Fruit fly (Drosophila melanogaster) whole organism, embryonic: ENCODE results near the gene CG43127.

Experiments
- CG10267 ChIP-seq: fragments of 200-800 bp; sonication (Bioruptor generic); optimal IDR thresholded peaks from 2 replicates; lab custom pipeline; 2018; ENCODE audit warnings: missing biosample characterization, mild to moderate bottlenecking, missing genetic modification characterization, moderate library complexity
- CG12744 ChIP-seq: fragments of 200-800 bp; sonication (Bioruptor generic); optimal IDR thresholded peaks from 2 replicates; lab custom pipeline; 2016; ENCODE audit warnings: missing biosample characterization, missing genetic modification characterization
- CG13894 ChIP-seq: fragments of 200-800 bp; sonication (Bioruptor generic); optimal IDR thresholded peaks from 3 replicates; lab custom pipeline; 2018; ENCODE audit warnings: missing biosample characterization, mild to moderate bottlenecking, missing genetic modification characterization, moderate library complexity
- CG17359 ChIP-seq: fragments of 200-800 bp; sonication (Bioruptor generic); optimal IDR thresholded peaks from 3 replicates; lab custom pipeline; 2018; ENCODE audit warnings: missing biosample characterization, mild to moderate bottlenecking, missing genetic modification characterization, moderate library complexity
- CG17829 ChIP-seq: fragments of 200-800 bp; optimal IDR thresholded peaks from 2 replicates; lab custom pipeline; 2019; ENCODE audit warnings: missing biosample characterization, mild to moderate bottlenecking, missing genetic modification characterization, moderate library complexity
- CG17912 ChIP-seq: fragments of 200-800 bp; sonication (Bioruptor generic); optimal IDR thresholded peaks from 2 replicates; lab custom pipeline; 2018; ENCODE audit warnings: missing biosample characterization, mild to moderate bottlenecking, missing genetic modification characterization
- CG1792 ChIP-seq: fragments of 200-800 bp; sonication (Bioruptor generic); optimal IDR thresholded peaks from 2 replicates; lab custom pipeline; 2016; ENCODE audit warnings: missing biosample characterization, missing genetic modification characterization
- CG18764 ChIP-seq: fragments of 200-800 bp; sonication (Bioruptor generic); optimal IDR thresholded peaks from 3 replicates; lab custom pipeline; 2016; ENCODE audit warnings: missing biosample characterization, missing genetic modification characterization
- CG2116 ChIP-seq: fragments of 200-800 bp; sonication (Bioruptor generic); optimal IDR thresholded peaks from 3 replicates; lab custom pipeline; 2018; ENCODE audit warnings: missing biosample characterization, mild to moderate bottlenecking, missing genetic modification characterization
- CG2712 ChIP-seq: fragments of 200-800 bp; optimal IDR thresholded peaks from 3 replicates; lab custom pipeline; 2019; ENCODE audit warnings: missing biosample characterization, mild to moderate bottlenecking, missing genetic modification characterization, moderate library complexity
- CG2875 ChIP-seq: fragments of 200-800 bp; sonication (Bioruptor generic); optimal IDR thresholded peaks from 2 replicates; lab custom pipeline; 2017; ENCODE audit warnings: missing biosample characterization, mild to moderate bottlenecking, missing genetic modification characterization, missing genetic modification reagents
- CG31224 ChIP-seq: fragments of 200-800 bp; sonication (Bioruptor generic); IDR thresholded peaks from 2 replicates; pipeline ENCODE4 v1.3.6; 2022; ENCODE audit warnings: missing biosample characterization, missing genetic modification characterization
- CG3847 ChIP-seq: fragments of 200-800 bp; sonication (Bioruptor generic); IDR thresholded peaks from 2 replicates; pipeline ENCODE4 v1.3.6; 2022; ENCODE audit warnings: missing biosample characterization, missing genetic modification characterization
- CG3995 ChIP-seq: fragments of 200-800 bp; sonication (Bioruptor generic); optimal IDR thresholded peaks from 3 replicates; lab custom pipeline; 2016; ENCODE audit warnings: missing biosample characterization, missing genetic modification characterization
- CG4617 ChIP-seq: fragments of 200-800 bp; sonication (Bioruptor generic); optimal IDR thresholded peaks from 3 replicates; lab custom pipeline; 2016; ENCODE audit warnings: missing biosample characterization, missing genetic modification characterization, borderline replicate concordance
- CG7357 ChIP-seq: fragments of 200-800 bp; sonication (Bioruptor generic); IDR thresholded peaks from 3 replicates; pipeline ENCODE4 v1.3.6; 2022; ENCODE audit warnings: missing biosample characterization, missing genetic modification characterization
- CG7372 ChIP-seq: fragments of 200-800 bp; sonication (Bioruptor generic); IDR thresholded peaks from 2 replicates; pipeline ENCODE4 v1.3.6; 2022; ENCODE audit warnings: missing biosample characterization, missing genetic modification characterization
- CG7786 ChIP-seq: fragments of 200-800 bp; sonication (Bioruptor generic); optimal IDR thresholded peaks from 2 replicates; lab custom pipeline; 2016; ENCODE audit warnings: missing biosample characterization, missing genetic modification characterization
- CG8281 ChIP-seq: fragments of 200-800 bp; sonication (Bioruptor generic); optimal IDR thresholded peaks from 2 replicates; lab custom pipeline; 2018; ENCODE audit warnings: missing biosample characterization, mild to moderate bottlenecking, missing genetic modification characterization, moderate library complexity
- CG8290 ChIP-seq, 3 experiments: fragments of 200-800 bp; sonication (Bioruptor generic); optimal IDR thresholded peaks; 2 replicates each; lab custom pipeline; 2016 to 2019; ENCODE audit warnings: missing biosample characterization in 3 of 3, missing genetic modification characterization in 3 of 3, mild to moderate bottlenecking in 2 of 3, moderate library complexity in 1 of 3
- CG9727 ChIP-seq: fragments of 200-800 bp; sonication (Bioruptor generic); optimal IDR thresholded peaks from 3 replicates; lab custom pipeline; 2017; ENCODE audit warnings: missing biosample characterization, mild to moderate bottlenecking, missing genetic modification characterization
- CoRest ChIP-seq: fragments of 200-800 bp; sonication (Bioruptor generic); optimal IDR thresholded peaks from 3 replicates; lab custom pipeline; 2018; ENCODE audit warnings: missing biosample characterization, mild to moderate bottlenecking, missing genetic modification characterization, moderate library complexity
- E2f2 ChIP-seq: fragments of 200-800 bp; sonication (Bioruptor generic); IDR thresholded peaks from 2 replicates; pipeline ENCODE4 v1.3.6; 2022; ENCODE audit warnings: missing biosample characterization, missing genetic modification characterization
- HmgD ChIP-seq: fragments of 200-800 bp; sonication (Bioruptor generic); optimal IDR thresholded peaks from 3 replicates; lab custom pipeline; 2016; ENCODE audit warnings: missing biosample characterization, missing genetic modification characterization
- Hmr ChIP-seq: fragments of 200-800 bp; sonication (Bioruptor generic); optimal IDR thresholded peaks from 3 replicates; lab custom pipeline; 2017; ENCODE audit warnings: mild to moderate bottlenecking, missing biosample characterization, missing genetic modification reagents, missing genetic modification characterization
- Hsf ChIP-seq: fragments of 200-800 bp; sonication (Bioruptor generic); optimal IDR thresholded peaks from 3 replicates; lab custom pipeline; 2016; ENCODE audit warnings: missing biosample characterization, missing genetic modification characterization
- NFAT ChIP-seq: fragments of 200-800 bp; sonication (Bioruptor generic); IDR thresholded peaks from 2 replicates; pipeline ENCODE4 v1.3.6; 2022; ENCODE audit warnings: missing biosample characterization, missing genetic modification characterization
- Optix ChIP-seq: fragments of 200-800 bp; sonication (Bioruptor generic); IDR thresholded peaks from 3 replicates; pipeline ENCODE4 v1.3.6; 2022; ENCODE audit warnings: missing biosample characterization, missing genetic modification characterization
- Ptx1 ChIP-seq: fragments of 200-800 bp; sonication (Bioruptor generic); IDR thresholded peaks from 2 replicates; pipeline ENCODE4 v1.3.6; 2022; ENCODE audit warnings: missing biosample characterization, missing genetic modification characterization
- Scr ChIP-seq: fragments of 200-800 bp; sonication (Bioruptor generic); IDR thresholded peaks from 2 replicates; pipeline ENCODE4 v1.3.6; 2022; ENCODE audit warnings: missing biosample characterization, missing genetic modification characterization; ENCODE audit not compliant: partially characterized antibody
- Side ChIP-seq: fragments of 200-800 bp; sonication (Bioruptor generic); optimal IDR thresholded peaks from 2 replicates; lab custom pipeline; 2016; ENCODE audit warnings: missing biosample characterization, missing genetic modification characterization
- Tbp ChIP-seq: fragments of >200 bp; optimal IDR thresholded peaks from 2 replicates; lab custom pipeline; 2018; ENCODE audit warnings: missing biosample characterization, missing genetic modification characterization
- Xrp1 ChIP-seq: fragments of 200-800 bp; sonication (Bioruptor generic); IDR thresholded peaks from 2 replicates; pipeline ENCODE4 v1.3.6; 2022; ENCODE audit warnings: missing biosample characterization, missing genetic modification characterization
- cas ChIP-seq: fragments of 200-800 bp; sonication (Bioruptor generic); IDR thresholded peaks from 2 replicates; pipeline ENCODE4 v1.3.6; 2022; ENCODE audit warnings: missing biosample characterization, missing genetic modification characterization
- cg ChIP-seq: fragments of 200-800 bp; sonication (Bioruptor generic); optimal IDR thresholded peaks from 3 replicates; lab custom pipeline; 2019; ENCODE audit warnings: missing biosample characterization, mild to moderate bottlenecking, missing genetic modification characterization, moderate library complexity
- croc ChIP-seq: fragments of 200-800 bp; sonication (Bioruptor generic); conservative IDR thresholded peaks from 3 replicates; pipeline ENCODE4 v1.3.6; 2022; ENCODE audit warnings: missing biosample characterization, missing genetic modification characterization
- cwo ChIP-seq: fragments of 200-800 bp; sonication (Bioruptor generic); optimal IDR thresholded peaks from 3 replicates; lab custom pipeline; 2017; ENCODE audit warnings: missing biosample characterization, missing genetic modification characterization, mild to moderate bottlenecking, moderate library complexity, missing genetic modification reagents
- dimm ChIP-seq: fragments of 200-800 bp; sonication (Bioruptor generic); IDR thresholded peaks from 2 replicates; pipeline ENCODE4 v1.3.6; 2022; ENCODE audit warnings: missing biosample characterization, missing genetic modification characterization
- dysf ChIP-seq: fragments of 200-800 bp; sonication (Bioruptor generic); IDR thresholded peaks from 3 replicates; pipeline ENCODE4 v1.3.6; 2022; ENCODE audit warnings: missing biosample characterization, missing genetic modification characterization
- klu ChIP-seq: fragments of 200-800 bp; sonication (Bioruptor generic); IDR thresholded peaks from 2 replicates; pipeline ENCODE4 v1.3.6; 2022; ENCODE audit warnings: missing biosample characterization, missing genetic modification characterization
- lmd ChIP-seq: fragments of 200-800 bp; sonication (Bioruptor generic); IDR thresholded peaks from 2 replicates; pipeline ENCODE4 v1.3.6; 2022; ENCODE audit warnings: missing biosample characterization, missing genetic modification characterization
- nom ChIP-seq: fragments of 200-800 bp; sonication (Bioruptor generic); optimal IDR thresholded peaks from 2 replicates; lab custom pipeline; 2017; ENCODE audit warnings: missing biosample characterization, missing genetic modification characterization, mild to moderate bottlenecking, moderate library complexity, missing genetic modification reagents
- pb ChIP-seq: fragments of 200-800 bp; sonication (Bioruptor generic); optimal IDR thresholded peaks from 3 replicates; lab custom pipeline; 2016; ENCODE audit warnings: missing biosample characterization, missing genetic modification characterization
- ranshi ChIP-seq: fragments of 200-800 bp; sonication (Bioruptor generic); IDR thresholded peaks from 2 replicates; pipeline ENCODE4 v1.3.6; 2022; ENCODE audit warnings: missing biosample characterization, missing genetic modification characterization
- repo ChIP-seq: fragments of 200-800 bp; sonication (Bioruptor generic); optimal IDR thresholded peaks from 2 replicates; lab custom pipeline; 2016; ENCODE audit warnings: missing biosample characterization, missing genetic modification characterization
- sug ChIP-seq: fragments of 200-800 bp; optimal IDR thresholded peaks from 2 replicates; lab custom pipeline; 2019; ENCODE audit warnings: missing biosample characterization, mild to moderate bottlenecking, missing genetic modification characterization, moderate library complexity
- ttk ChIP-seq: fragments of 200-800 bp; sonication (Bioruptor generic); IDR thresholded peaks from 2 replicates; pipeline ENCODE4 v2.1.2; 2022; ENCODE audit warnings: missing biosample characterization, missing genetic modification characterization
- wek ChIP-seq: fragments of 200-800 bp; sonication (Bioruptor generic); optimal IDR thresholded peaks from 3 replicates; lab custom pipeline; 2018; ENCODE audit warnings: missing biosample characterization, mild to moderate bottlenecking, missing genetic modification characterization, moderate library complexity
- zen2 ChIP-seq: fragments of 200-800 bp; sonication (Bioruptor generic); IDR thresholded peaks from 3 replicates; pipeline ENCODE4 v1.3.6; 2022; ENCODE audit warnings: missing biosample characterization, missing genetic modification characterization; ENCODE audit not compliant: partially characterized antibody

CG43127 gene

dm6 chr3L:10665433-10666150 is 40.2 kb upstream of the CG43127 start (continued):
- peak; percentile 94 for TF ChIP-seq cg (GFP tag; lab: Kevin White, UChicago)
- TF ChIP-seq CG7372 (GFP tag; lab: Robert Waterston, UW), result peak; percentile 90
- peak; percentile 41; the same call in 1 of the 3 replicates for TF ChIP-seq Optix (GFP tag; lab: Robert Waterston, UW)
- peak; percentile 87 for TF ChIP-seq CG17912 (GFP tag; lab: Kevin White, UChicago)
- peak; percentile 92 for TF ChIP-seq Side (GFP tag; lab: Kevin White, UChicago)
- TF ChIP-seq Ptx1 (GFP tag; lab: Robert Waterston, UW), result peak; percentile 93
- TF ChIP-seq CG8290 (GFP tag; optimal IDR thresholded peaks at IDR 0.05; lab: Kevin White, UChicago), result peak; percentile 94
- peak; percentile 85 to 96 for TF ChIP-seq CG8290 (tag; optimal IDR thresholded peaks at IDR 0.05; lab: Kevin White, UChicago)
- TF ChIP-seq CG2116 (GFP tag; lab: Kevin White, UChicago), result peak; percentile 87
- TF ChIP-seq CoRest (tag; lab: Kevin White, UChicago), result peak; percentile 99
- peak; percentile 45; the same call in 1 of the 2 replicates for TF ChIP-seq NFAT
- TF ChIP-seq klu (GFP tag; lab: Robert Waterston, UW), result peak; percentile 87
- peak; percentile 88 for TF ChIP-seq CG7357
- no peak for TF ChIP-seq HmgD (GFP tag; lab: Kevin White, UChicago)
- peak; percentile 85 for TF ChIP-seq CG12744 (GFP tag; lab: Kevin White, UChicago)
- peak; percentile 75 for TF ChIP-seq CG3995 (GFP tag; lab: Kevin White, UChicago)
- TF ChIP-seq CG13894 (tag; lab: Kevin White, UChicago), result peak; percentile 86
- peak; percentile 73 for TF ChIP-seq CG1792
- TF ChIP-seq CG9727 (GFP tag; lab: Kevin White, UChicago), result peak; percentile 99
- TF ChIP-seq Xrp1 (GFP tag; lab: Robert Waterston, UW), result peak; percentile 98
- peak; percentile 75 for TF ChIP-seq E2f2 (GFP tag; lab: Robert Waterston, UW)
- peak; percentile 69 for TF ChIP-seq repo
- TF ChIP-seq CG18764, result peak; percentile 91
- peak; percentile 74 for TF ChIP-seq CG7786 (GFP tag; lab: Kevin White, UChicago)
- TF ChIP-seq CG3847 (GFP tag; lab: Robert Waterston, UW), result peak; percentile 91
- TF ChIP-seq CG10267 (tag; lab: Kevin White, UChicago), result peak; percentile 96
- peak; percentile 93 for TF ChIP-seq croc (GFP tag; lab: Robert Waterston, UW)
- TF ChIP-seq zen2 (GFP tag; lab: Robert Waterston, UW), result no peak
- TF ChIP-seq pb (GFP tag; lab: Kevin White, UChicago), result peak; percentile 87
- peak; percentile 74 for TF ChIP-seq CG4617 (GFP tag; lab: Kevin White, UChicago)
- TF ChIP-seq CG2875 (GFP tag; lab: Kevin White, UChicago), result peak; percentile 98
- TF ChIP-seq CG8281 (tag; lab: Kevin White, UChicago), result peak; percentile 90
- peak; percentile 84 for TF ChIP-seq CG31224 (GFP tag; lab: Robert Waterston, UW)
- peak; percentile 75 for TF ChIP-seq cas (GFP tag; lab: Robert Waterston, UW)
- peak; percentile 95 for TF ChIP-seq lmd (GFP tag; lab: Robert Waterston, UW)
- TF ChIP-seq sug (tag; lab: Kevin White, UChicago), result peak; percentile 95
- peak; percentile 95 for TF ChIP-seq dysf (GFP tag; lab: Robert Waterston, UW)
- TF ChIP-seq Hsf (GFP tag; lab: Kevin White, UChicago), result peak; percentile 93
- peak; percentile 99 for TF ChIP-seq CG2712 (tag; lab: Kevin White, UChicago)
- peak; percentile 98 for TF ChIP-seq Hmr (GFP tag; lab: Kevin White, UChicago)
- no peak for TF ChIP-seq Tbp
- peak; percentile 87 for TF ChIP-seq wek (GFP tag; lab: Kevin White, UChicago)
- peak; percentile 93 for TF ChIP-seq ttk (GFP tag; lab: Robert Waterston, UW)
- TF ChIP-seq CG17359 (tag; lab: Kevin White, UChicago), result peak; percentile 98
- TF ChIP-seq Scr (GFP tag; lab: Robert Waterston, UW), result no peak; the same call in 1 of the 2 replicates
- TF ChIP-seq nom (GFP tag; lab: Kevin White, UChicago), result peak; percentile 96
- peak; percentile 94 for TF ChIP-seq cwo
- TF ChIP-seq dimm (GFP tag; lab: Robert Waterston, UW), result peak; percentile 70
- peak; percentile 81 for TF ChIP-seq ranshi (GFP tag; lab: Robert Waterston, UW)
- peak; percentile 99 for TF ChIP-seq CG17829 (tag; lab: Kevin White, UChicago)
